Fruit fly (Drosophila melanogaster) whole organism, prepupa: ENCODE data around the gene Mo25.

ENCODE experiments used
- CG11762 ChIP-seq: fragments of 200-800 bp; sonication (Bioruptor generic); optimal IDR thresholded peaks from 3 replicates; lab custom pipeline; 2016; ENCODE audit warnings: missing biosample characterization, missing genetic modification characterization; ENCODE audit not compliant: insufficient read depth
- CG1621 ChIP-seq: fragments of 200-800 bp; sonication (Bioruptor generic); optimal IDR thresholded peaks from 3 replicates; lab custom pipeline; 2018; ENCODE audit warnings: missing biosample characterization, mild to moderate bottlenecking, missing genetic modification characterization
- Hr4 ChIP-seq: fragments of 200-800 bp; sonication (Bioruptor generic); optimal IDR thresholded peaks from 3 replicates; lab custom pipeline; 2016; ENCODE audit warnings: missing biosample characterization, missing genetic modification characterization
- Sox15 ChIP-seq: fragments of 200-800 bp; sonication (Bioruptor generic); optimal IDR thresholded peaks from 3 replicates; lab custom pipeline; 2016; ENCODE audit warnings: missing biosample characterization, missing genetic modification characterization

- no peak for TF ChIP-seq CG1621 (tag; lab: Kevin White, UChicago)
- no peak for TF ChIP-seq CG11762 (GFP tag; lab: Kevin White, UChicago)
- TF ChIP-seq Hr4 (GFP tag; lab: Kevin White, UChicago): peak; percentile 30
- TF ChIP-seq Sox15 (GFP tag; lab: Kevin White, UChicago): no peak
Observed at dm6 chr3L:16602736-16603144, 12.5 kb downstream of the Mo25 start, which contains the start of gene Arts.
